Worm (Caenorhabditis elegans): Measurements from ENCODE around the gene Y47D3B.12.

Y47D3B.12 gene

DNA sequence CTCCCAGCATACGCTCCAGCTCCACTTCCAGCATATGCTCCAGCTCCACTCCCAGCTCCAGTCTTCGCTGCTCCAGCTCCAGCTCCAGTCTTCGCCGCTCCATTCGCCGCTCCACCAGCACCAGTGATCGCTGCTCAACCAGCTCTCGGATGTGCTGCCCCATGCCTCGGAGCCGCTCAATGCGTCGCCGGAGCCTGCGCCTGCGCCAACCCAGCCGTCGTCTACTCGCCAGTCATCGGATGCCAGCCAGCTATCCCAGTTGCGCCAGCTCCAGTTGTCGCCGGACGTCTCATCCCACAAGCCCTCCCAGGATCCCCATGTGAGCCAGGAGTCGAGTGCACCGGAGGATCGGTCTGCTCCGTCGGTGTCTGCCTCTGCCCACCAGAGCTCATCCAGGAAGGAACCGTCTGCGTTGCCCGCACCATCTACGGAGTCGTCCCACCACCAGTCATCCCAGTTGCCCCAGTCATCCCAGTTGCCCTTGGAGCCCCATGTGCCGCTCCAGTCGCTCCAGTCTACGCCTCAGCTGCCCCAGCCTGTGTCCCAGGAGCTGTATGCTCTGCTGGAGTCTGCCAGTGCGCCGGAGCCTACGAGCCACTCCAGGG, 24.8 kb downstream of the Y47D3B.12 start:
- no peak for TF ChIP-seq ref-1 (GFP tag; conservative IDR thresholded peaks at IDR 0.05)
- TF ChIP-seq ztf-29 (GFP tag; IDR thresholded peaks at IDR 0.05), result no peak
- TF ChIP-seq tab-1 (GFP tag; IDR thresholded peaks at IDR 0.05), result no peak; the same call in 1 of the 2 replicates
- TF ChIP-seq ztf-23 (GFP tag; IDR thresholded peaks at IDR 0.05), result no peak
- TF ChIP-seq med-1 (GFP tag; optimal IDR thresholded peaks at IDR 0.05; ENCODE audit: insufficient read depth), result no peak
- TF ChIP-seq flt-1 (GFP tag; IDR thresholded peaks at IDR 0.05), result no peak
- TF ChIP-seq klf-2 (GFP tag; conservative IDR thresholded peaks at IDR 0.05), result no peak
- TF ChIP-seq cog-1 (tag; optimal IDR thresholded peaks at IDR 0.05), result no peak
- no peak for TF ChIP-seq T22C8.4 (GFP tag; IDR thresholded peaks at IDR 0.05)

DNA sequence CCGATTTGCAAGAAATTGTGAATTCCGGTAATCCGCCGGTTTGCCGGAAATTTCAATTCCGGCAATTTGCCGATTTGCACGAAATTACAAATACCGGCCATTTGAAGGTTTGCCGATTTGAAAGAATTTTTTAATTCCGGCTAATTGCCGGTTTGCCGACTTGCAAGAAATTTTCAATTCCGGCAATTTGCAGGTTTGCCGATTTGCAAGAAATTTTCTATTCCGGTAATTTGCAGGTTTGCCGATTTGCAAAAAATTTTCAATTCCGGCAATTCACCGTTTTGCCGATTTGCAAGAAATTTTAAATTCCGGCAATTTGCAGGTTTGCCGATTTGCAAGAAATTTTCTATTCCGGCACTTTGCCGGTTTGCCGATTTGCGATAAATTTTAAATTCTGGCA, 32.0 kb downstream of the Y47D3B.12 start:
- 0 out of 2 replicates have a peak, but pooled peaks have one; percentile 39 for TF ChIP-seq klf-2 (GFP tag; conservative IDR thresholded peaks at IDR 0.05)
- TF ChIP-seq ztf-29 (GFP tag; IDR thresholded peaks at IDR 0.05), result peak; percentile 33; the same call in 1 of the 2 replicates

DNA sequence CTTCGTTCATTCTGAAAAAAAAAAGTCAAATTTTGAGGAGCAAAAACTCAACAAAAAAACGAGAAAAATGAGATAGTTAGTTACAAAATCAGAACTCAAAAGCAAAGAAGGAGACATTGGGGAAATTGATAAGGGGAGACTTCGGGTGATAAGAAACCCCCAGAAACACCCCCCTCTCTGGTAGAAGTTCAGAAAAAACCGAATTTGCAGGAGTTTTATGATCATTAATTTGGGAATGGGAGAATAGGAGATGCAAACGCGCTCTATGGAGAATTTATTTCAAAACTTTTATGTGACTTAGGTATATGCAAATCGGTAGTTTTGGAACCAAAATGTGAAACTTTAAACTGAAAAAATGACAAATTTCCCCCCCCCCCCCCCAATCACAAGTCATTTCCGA, 39.7 kb downstream of the Y47D3B.12 start, which contains the start of gene sbp-1:
sbp-1 (minus strand) TSS at position 11 of the 400 bp plus-strand sequence.
- TF ChIP-seq cog-1 (tag; optimal IDR thresholded peaks at IDR 0.05), result no peak
- no peak for TF ChIP-seq tab-1 (GFP tag; IDR thresholded peaks at IDR 0.05)
- TF ChIP-seq ref-1 (GFP tag; conservative IDR thresholded peaks at IDR 0.05), result no peak
- no peak for TF ChIP-seq T22C8.4 (GFP tag; IDR thresholded peaks at IDR 0.05)
- TF ChIP-seq med-1 (GFP tag; optimal IDR thresholded peaks at IDR 0.05; ENCODE audit: insufficient read depth), result no peak
- TF ChIP-seq ztf-29 (GFP tag; IDR thresholded peaks at IDR 0.05), result no peak
- TF ChIP-seq klf-2 (GFP tag; conservative IDR thresholded peaks at IDR 0.05), result no peak
- no peak for TF ChIP-seq flt-1 (GFP tag; IDR thresholded peaks at IDR 0.05)
- TF ChIP-seq ztf-23 (GFP tag; IDR thresholded peaks at IDR 0.05), result no peak

DNA sequence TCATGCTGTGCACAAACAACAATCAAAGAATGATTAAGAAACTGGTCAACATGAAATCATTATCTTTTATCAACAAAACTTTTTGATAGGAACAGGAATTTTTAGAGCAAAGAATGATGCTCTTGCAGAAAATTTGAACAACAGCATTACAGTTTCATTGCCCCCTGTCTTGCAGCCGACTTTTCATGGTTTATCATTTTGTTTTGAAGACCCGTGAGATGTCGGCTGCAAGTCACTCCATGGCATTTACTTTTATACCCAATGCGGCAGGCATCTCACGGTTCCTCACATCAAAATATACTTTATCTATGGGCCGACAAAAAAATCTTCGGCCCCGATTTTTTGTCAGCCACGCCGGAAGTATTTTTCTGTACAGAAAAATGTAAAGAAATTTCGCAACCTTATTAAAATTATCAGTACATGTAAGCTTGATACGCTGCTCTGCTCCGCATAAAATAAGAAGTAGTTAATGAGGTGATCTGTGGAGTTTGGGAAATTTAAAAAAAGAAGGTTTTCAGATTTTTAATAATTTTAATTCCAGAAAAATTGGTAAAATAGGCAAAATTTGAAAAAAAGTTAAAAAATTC, 40.7 kb downstream of the Y47D3B.12 start:
- TF ChIP-seq ref-1 (GFP tag; conservative IDR thresholded peaks at IDR 0.05) (no peak), flt-1 (GFP tag; IDR thresholded peaks at IDR 0.05) (no peak), klf-2 (GFP tag; conservative IDR thresholded peaks at IDR 0.05) (no peak), T22C8.4 (GFP tag; IDR thresholded peaks at IDR 0.05) (no peak), cog-1 (tag; optimal IDR thresholded peaks at IDR 0.05) (no peak), ztf-29 (GFP tag; IDR thresholded peaks at IDR 0.05) (no peak), ztf-23 (GFP tag; IDR thresholded peaks at IDR 0.05) (no peak), med-1 (GFP tag; optimal IDR thresholded peaks at IDR 0.05; ENCODE audit: insufficient read depth) (no peak), tab-1 (GFP tag; IDR thresholded peaks at IDR 0.05) (no peak)

- TF ChIP-seq ztf-23 (GFP tag; IDR thresholded peaks at IDR 0.05) (no peak), ztf-29 (GFP tag; IDR thresholded peaks at IDR 0.05) (no peak), cog-1 (tag; optimal IDR thresholded peaks at IDR 0.05) (no peak), T22C8.4 (GFP tag; IDR thresholded peaks at IDR 0.05) (no peak), ref-1 (GFP tag; conservative IDR thresholded peaks at IDR 0.05) (no peak), klf-2 (GFP tag; conservative IDR thresholded peaks at IDR 0.05) (no peak), flt-1 (GFP tag; IDR thresholded peaks at IDR 0.05) (no peak), tab-1 (GFP tag; IDR thresholded peaks at IDR 0.05) (no peak)
Measured at ce11 chrIII:11444796-11445386, 42.1 kb downstream of the Y47D3B.12 start.

DNA sequence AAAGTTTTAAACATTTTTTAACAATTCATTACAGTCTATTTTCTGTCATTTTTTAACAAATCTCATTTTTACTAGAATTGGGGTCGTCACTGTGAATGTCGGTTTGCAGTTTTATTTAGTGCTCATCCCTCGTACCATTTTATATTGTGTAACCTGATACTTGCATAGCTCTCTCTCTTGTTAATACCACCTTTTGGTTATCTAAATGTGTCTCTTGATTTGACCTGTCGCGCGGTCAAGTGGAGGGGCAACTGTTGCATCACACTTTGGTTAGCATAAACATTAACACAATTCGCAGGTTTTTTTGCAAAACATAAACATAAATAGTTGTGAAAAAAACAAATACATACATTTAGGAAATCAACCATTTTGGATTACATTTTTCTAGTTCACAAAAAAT, 44.0 kb downstream of the Y47D3B.12 start:
- TF ChIP-seq tab-1 (GFP tag; IDR thresholded peaks at IDR 0.05), result no peak
- no peak for TF ChIP-seq ztf-23 (GFP tag; IDR thresholded peaks at IDR 0.05)
- no peak for TF ChIP-seq flt-1 (GFP tag; IDR thresholded peaks at IDR 0.05)
- no peak for TF ChIP-seq cog-1 (tag; optimal IDR thresholded peaks at IDR 0.05)
- no peak for TF ChIP-seq med-1 (GFP tag; optimal IDR thresholded peaks at IDR 0.05; ENCODE audit: insufficient read depth)
- TF ChIP-seq ref-1 (GFP tag; conservative IDR thresholded peaks at IDR 0.05), result no peak
- no peak for TF ChIP-seq klf-2 (GFP tag; conservative IDR thresholded peaks at IDR 0.05)
- no peak for TF ChIP-seq T22C8.4 (GFP tag; IDR thresholded peaks at IDR 0.05)
- TF ChIP-seq ztf-29 (GFP tag; IDR thresholded peaks at IDR 0.05), result no peak

DNA sequence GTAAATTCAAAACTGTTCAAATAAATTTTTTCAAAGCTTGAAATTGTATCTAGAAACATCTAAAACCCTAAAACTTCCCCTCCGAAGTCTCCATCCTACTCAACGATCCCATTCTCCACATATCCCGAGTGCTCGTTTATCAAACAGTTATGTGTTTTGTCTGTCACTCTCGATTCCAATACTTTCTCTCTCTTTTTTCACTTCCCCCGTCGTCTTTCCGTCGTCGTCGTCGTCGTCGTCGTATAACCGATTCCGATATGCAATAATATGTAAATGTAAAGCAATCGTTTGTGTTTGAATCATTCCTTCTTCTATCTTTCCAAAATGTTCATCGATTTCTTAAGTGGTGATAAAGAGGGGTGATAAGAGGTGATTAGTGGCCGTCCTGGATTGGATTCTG, 45.5 kb downstream of the Y47D3B.12 start:
- TF ChIP-seq klf-2 (GFP tag; conservative IDR thresholded peaks at IDR 0.05) (no peak), flt-1 (GFP tag; IDR thresholded peaks at IDR 0.05) (no peak), ref-1 (GFP tag; conservative IDR thresholded peaks at IDR 0.05) (no peak), ztf-23 (GFP tag; IDR thresholded peaks at IDR 0.05) (no peak), ztf-29 (GFP tag; IDR thresholded peaks at IDR 0.05) (no peak), T22C8.4 (GFP tag; IDR thresholded peaks at IDR 0.05) (no peak), tab-1 (GFP tag; IDR thresholded peaks at IDR 0.05) (no peak), med-1 (GFP tag; optimal IDR thresholded peaks at IDR 0.05; ENCODE audit: insufficient read depth) (no peak), cog-1 (tag; optimal IDR thresholded peaks at IDR 0.05) (no peak)

- TF ChIP-seq tab-1 (GFP tag; IDR thresholded peaks at IDR 0.05), result no peak
- no peak for TF ChIP-seq ztf-23 (GFP tag; IDR thresholded peaks at IDR 0.05)
Measured at ce11 chrIII:11451380-11451779, 48.6 kb downstream of the Y47D3B.12 start.

ce11 chrIII:11452530-11452929, 49.7 kb downstream of the Y47D3B.12 start:
- TF ChIP-seq med-1 (GFP tag; optimal IDR thresholded peaks at IDR 0.05; ENCODE audit: insufficient read depth), result no peak
- no peak for TF ChIP-seq ztf-23 (GFP tag; IDR thresholded peaks at IDR 0.05)
- no peak for TF ChIP-seq klf-2 (GFP tag; conservative IDR thresholded peaks at IDR 0.05)
- TF ChIP-seq ref-1 (GFP tag; conservative IDR thresholded peaks at IDR 0.05), result no peak
- TF ChIP-seq tab-1 (GFP tag; IDR thresholded peaks at IDR 0.05), result no peak
- TF ChIP-seq T22C8.4 (GFP tag; IDR thresholded peaks at IDR 0.05), result no peak
- no peak for TF ChIP-seq cog-1 (tag; optimal IDR thresholded peaks at IDR 0.05)
- no peak for TF ChIP-seq flt-1 (GFP tag; IDR thresholded peaks at IDR 0.05)
- no peak for TF ChIP-seq ztf-29 (GFP tag; IDR thresholded peaks at IDR 0.05)

Data from whole organism, midembryonic.